Fruit fly (Drosophila melanogaster): ENCODE data around the gene CAH2.

CAH2 gene

DNA sequence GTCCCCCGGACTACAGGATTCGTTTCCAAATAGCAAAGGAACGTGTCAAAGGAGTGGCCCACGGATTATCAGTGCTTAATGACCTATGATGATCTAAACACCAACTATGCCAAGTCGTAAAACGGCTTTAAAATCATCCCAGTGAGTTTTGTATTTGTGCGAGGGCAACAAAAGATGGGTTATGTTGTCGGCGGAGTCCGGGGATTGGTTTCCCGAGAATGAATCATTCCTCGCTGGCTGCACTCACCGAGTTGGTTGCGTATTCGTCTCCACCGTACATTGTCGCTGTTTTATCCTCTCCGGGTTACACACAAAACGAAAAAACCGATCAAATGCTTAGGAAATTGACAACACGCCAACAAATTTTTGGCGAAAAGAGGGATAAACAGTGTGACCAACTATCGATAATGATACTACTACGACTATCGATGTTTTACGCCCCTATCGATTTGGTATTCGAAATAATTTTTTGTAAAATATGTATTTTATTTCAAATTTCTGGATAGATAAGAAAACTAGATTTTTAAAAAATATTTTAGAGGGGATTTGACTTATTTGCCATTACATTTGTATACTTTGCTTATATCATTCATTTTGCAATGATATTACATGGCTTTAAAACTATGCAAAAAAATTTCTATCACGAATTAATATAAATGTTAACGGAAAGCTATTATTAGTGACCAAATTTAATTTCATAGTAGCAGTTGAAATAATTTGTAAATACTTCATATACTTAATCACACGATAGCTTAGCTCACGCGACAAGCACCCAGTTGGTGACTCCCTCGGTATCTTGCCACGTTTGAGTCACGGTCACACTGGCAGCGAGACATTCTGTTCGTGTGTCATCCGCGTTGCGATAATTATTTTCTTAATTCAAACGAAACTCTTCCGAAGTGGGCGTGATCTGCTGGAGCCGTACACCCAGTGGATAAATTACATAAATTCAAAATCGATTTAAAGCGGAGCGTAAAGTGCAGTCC lies 31.4 kb upstream of the CAH2 start, which contains the start of the genes eIF3l and Nrx-IV (continued):
- TF ChIP-seq dan (GFP tag; IDR thresholded peaks at IDR 0.05), result no peak
- TF ChIP-seq MESR4 (GFP tag; optimal IDR thresholded peaks at IDR 0.05), result peak; percentile 83
- TF ChIP-seq CG7271 (tag; optimal IDR thresholded peaks at IDR 0.05), result no peak
- TF ChIP-seq sens-2 (GFP tag; IDR thresholded peaks at IDR 0.05), result no peak
- TF ChIP-seq NK7.1 (GFP tag; optimal IDR thresholded peaks at IDR 0.05), result no peak
- no peak for TF ChIP-seq mld (GFP tag; IDR thresholded peaks at IDR 0.05; ENCODE audit: partially characterized antibody)
- peak; percentile 28 for TF ChIP-seq bbx (GFP tag; IDR thresholded peaks at IDR 0.05; ENCODE audit: partially characterized antibody)
- peak; percentile 18 for TF ChIP-seq CG33213 (GFP tag; optimal IDR thresholded peaks at IDR 0.05)
- peak; percentile 57 for TF ChIP-seq YL-1 (GFP tag; optimal IDR thresholded peaks at IDR 0.05)
- no peak for TF ChIP-seq Ada2b (GFP tag; IDR thresholded peaks at IDR 0.05)
- TF ChIP-seq Opbp (GFP tag; IDR thresholded peaks at IDR 0.05; ENCODE audit: partially characterized antibody), result peak; percentile 54
- peak; percentile 12 for TF ChIP-seq CG12769 (tag; optimal IDR thresholded peaks at IDR 0.05)
- TF ChIP-seq CG3163 (GFP tag; optimal IDR thresholded peaks at IDR 0.05), result no peak
- TF ChIP-seq CG11398 (GFP tag; optimal IDR thresholded peaks at IDR 0.05), result no peak
- TF ChIP-seq CG3995 (GFP tag; optimal IDR thresholded peaks at IDR 0.05), result peak; percentile 69
- TF ChIP-seq sim (GFP tag; IDR thresholded peaks at IDR 0.05), result no peak
- peak; percentile 30 for TF ChIP-seq phol (tag; optimal IDR thresholded peaks at IDR 0.05)
- no peak for TF ChIP-seq CG5953 (GFP tag; IDR thresholded peaks at IDR 0.05)
- TF ChIP-seq D (optimal IDR thresholded peaks at IDR 0.05), result no peak
- TF ChIP-seq D (GFP tag; optimal IDR thresholded peaks at IDR 0.05), result no peak
- TF ChIP-seq row (GFP tag; IDR thresholded peaks at IDR 0.05), result peak; percentile 57; the same call in 2 of the 3 replicates
- no peak for TF ChIP-seq fd3F (GFP tag; optimal IDR thresholded peaks at IDR 0.05)
- TF ChIP-seq cwo (GFP tag; optimal IDR thresholded peaks at IDR 0.05), result no peak
- TF ChIP-seq ap (GFP tag; IDR thresholded peaks at IDR 0.05), result no peak
- TF ChIP-seq CG14965 (GFP tag; optimal IDR thresholded peaks at IDR 0.05; ENCODE audit: borderline replicate concordance), result no peak
- peak; percentile 88 for TF ChIP-seq bigmax (GFP tag; optimal IDR thresholded peaks at IDR 0.05)
- no peak for TF ChIP-seq CG8281 (tag; optimal IDR thresholded peaks at IDR 0.05)
- TF ChIP-seq Sin3A (optimal IDR thresholded peaks at IDR 0.05), result peak; percentile 24
- TF ChIP-seq zfh1 (GFP tag; IDR thresholded peaks at IDR 0.05), result 0 out of 3 replicates have a peak, but pooled peaks have one; percentile 13
- no peak for TF ChIP-seq grn (GFP tag; optimal IDR thresholded peaks at IDR 0.05)
- TF ChIP-seq tna (GFP tag; IDR thresholded peaks at IDR 0.05; ENCODE audit: partially characterized antibody), result 0 out of 2 replicates have a peak, but pooled peaks have one; percentile 22
- peak; percentile 36 for TF ChIP-seq sens (GFP tag)
- TF ChIP-seq HLH54F (GFP tag; optimal IDR thresholded peaks at IDR 0.05), result no peak
- TF ChIP-seq Max (GFP tag; optimal IDR thresholded peaks at IDR 0.05), result no peak
- TF ChIP-seq Fer1 (GFP tag; optimal IDR thresholded peaks at IDR 0.05), result no peak
- no peak for TF ChIP-seq wor (GFP tag; IDR thresholded peaks at IDR 0.05)
- TF ChIP-seq cg (GFP tag; optimal IDR thresholded peaks at IDR 0.05), result no peak
- no peak for TF ChIP-seq lbe (GFP tag; optimal IDR thresholded peaks at IDR 0.05)
- peak; percentile 61 for TF ChIP-seq pzg (GFP tag; optimal IDR thresholded peaks at IDR 0.05)
- peak; percentile 59; the same call in 2 of the 3 replicates for TF ChIP-seq Doc3 (GFP tag; IDR thresholded peaks at IDR 0.05; ENCODE audit: partially characterized antibody)
- TF ChIP-seq CG10462 (GFP tag; optimal IDR thresholded peaks at IDR 0.05), result no peak
- no peak for TF ChIP-seq mam (GFP tag; optimal IDR thresholded peaks at IDR 0.05)
- no peak for TF ChIP-seq CG8924 (tag; optimal IDR thresholded peaks at IDR 0.05)
- peak; percentile 35 for TF ChIP-seq nmo (GFP tag; optimal IDR thresholded peaks at IDR 0.05)
- TF ChIP-seq chif (GFP tag; optimal IDR thresholded peaks at IDR 0.05), result no peak
- TF ChIP-seq HmgZ (tag; optimal IDR thresholded peaks at IDR 0.05), result peak; percentile 14
- TF ChIP-seq ind (GFP tag; optimal IDR thresholded peaks at IDR 0.05), result no peak
- peak; percentile 69 for TF ChIP-seq HLH4C (GFP tag; IDR thresholded peaks at IDR 0.05; ENCODE audit: partially characterized antibody)
- no peak for TF ChIP-seq dati (GFP tag; IDR thresholded peaks at IDR 0.05)
